Worm (Caenorhabditis elegans): ENCODE results near the gene R05H5.3.

DNA sequence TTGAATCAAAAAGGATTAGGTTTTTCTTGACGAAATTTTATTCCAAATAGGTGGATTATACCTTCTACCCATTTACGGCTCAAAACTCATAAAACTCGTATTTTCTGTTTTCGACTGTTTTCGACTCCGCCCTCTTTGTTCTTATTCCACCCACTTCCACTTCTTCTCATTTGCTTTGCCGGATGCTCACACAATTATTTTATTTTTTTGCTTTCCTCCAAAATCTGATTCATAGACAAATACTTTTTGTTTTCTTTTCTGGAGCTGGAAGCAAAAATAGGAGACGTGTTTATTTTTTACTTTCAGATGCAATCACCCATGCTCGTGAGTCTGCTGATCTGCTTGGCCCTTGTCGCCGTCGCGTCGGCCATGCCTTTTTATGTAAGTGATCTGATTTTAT lies 42.3 kb upstream of the R05H5.3 start, which contains the start of gene nlp-63:
- TF ChIP-seq dpl-1 (GFP tag; optimal IDR thresholded peaks at IDR 0.05), result no peak
- TF ChIP-seq unc-62 (GFP tag; optimal IDR thresholded peaks at IDR 0.05), result no peak
- no peak for TF ChIP-seq cebp-2 (GFP tag; IDR thresholded peaks at IDR 0.05)
- no peak for TF ChIP-seq K12H6.12 (tag; optimal IDR thresholded peaks at IDR 0.05)
- no peak for TF ChIP-seq somi-1 (GFP tag; optimal IDR thresholded peaks at IDR 0.05)

All from whole organism, young adult.